Fruit fly (Drosophila melanogaster) whole organism, prepupa: ENCODE measurements around the gene Ir67a.

Source experiments
- Blimp-1 ChIP-seq: fragments of 200-800 bp; sonication (Bioruptor generic); optimal IDR thresholded peaks from 3 replicates; lab custom pipeline; 2017; ENCODE audit warnings: missing biosample characterization, missing genetic modification characterization, mild to moderate bottlenecking, moderate library complexity, missing genetic modification reagents
- CG10631 ChIP-seq: fragments of 200-800 bp; sonication (Bioruptor generic); optimal IDR thresholded peaks from 2 replicates; lab custom pipeline; 2016; ENCODE audit warnings: missing biosample characterization, missing genetic modification characterization
- CG10669 ChIP-seq: fragments of 200-800 bp; sonication (Bioruptor generic); optimal IDR thresholded peaks from 3 replicates; lab custom pipeline; 2018; ENCODE audit warnings: missing biosample characterization, mild to moderate bottlenecking, missing genetic modification characterization, moderate library complexity
- CG15336 ChIP-seq: fragments of 200-800 bp; sonication (Bioruptor generic); IDR thresholded peaks from 2 replicates; pipeline ENCODE4 v1.3.6; 2022; ENCODE audit warnings: missing biosample characterization, missing genetic modification characterization
- CG16779 ChIP-seq: fragments of 200-800 bp; sonication (Bioruptor generic); optimal IDR thresholded peaks from 3 replicates; lab custom pipeline; 2017; ENCODE audit warnings: missing biosample characterization, mild to moderate bottlenecking, missing genetic modification characterization
- CG3032 ChIP-seq: fragments of 200-800 bp; optimal IDR thresholded peaks from 2 replicates; lab custom pipeline; 2019; ENCODE audit warnings: missing biosample characterization, mild to moderate bottlenecking, missing genetic modification characterization, moderate library complexity
- CG31627 ChIP-seq: fragments of 200-800 bp; sonication (Bioruptor generic); optimal IDR thresholded peaks from 3 replicates; lab custom pipeline; 2016; ENCODE audit warnings: missing biosample characterization, missing genetic modification characterization
- CG32006 ChIP-seq: fragments of 200-800 bp; sonication (Bioruptor generic); optimal IDR thresholded peaks from 3 replicates; lab custom pipeline; 2017; ENCODE audit warnings: missing biosample characterization, mild to moderate bottlenecking, missing genetic modification characterization
- CG34406 ChIP-seq: fragments of 200-800 bp; sonication (Bioruptor generic); optimal IDR thresholded peaks from 3 replicates; lab custom pipeline; 2016; ENCODE audit warnings: missing biosample characterization, missing genetic modification characterization
- CG4318 ChIP-seq: fragments of 200-800 bp; sonication (Bioruptor generic); optimal IDR thresholded peaks from 3 replicates; lab custom pipeline; 2017; ENCODE audit warnings: missing biosample characterization, mild to moderate bottlenecking, missing genetic modification characterization
- CG6792 ChIP-seq: fragments of 200-800 bp; sonication (Bioruptor generic); optimal IDR thresholded peaks from 3 replicates; lab custom pipeline; 2016; ENCODE audit warnings: missing biosample characterization, missing genetic modification characterization
- CG6808 ChIP-seq: fragments of 200-800 bp; sonication (Bioruptor generic); optimal IDR thresholded peaks from 3 replicates; lab custom pipeline; 2017; ENCODE audit warnings: missing biosample characterization, missing genetic modification characterization, mild to moderate bottlenecking, moderate library complexity, missing genetic modification reagents
- CG7368 ChIP-seq: fragments of 200-800 bp; sonication (Bioruptor generic); optimal IDR thresholded peaks from 3 replicates; lab custom pipeline; 2016; ENCODE audit warnings: missing biosample characterization, missing genetic modification characterization
- CG8119 ChIP-seq: fragments of 200-800 bp; sonication (Bioruptor generic); IDR thresholded peaks from 3 replicates; pipeline ENCODE4 v1.3.6; 2022; ENCODE audit warnings: missing biosample characterization, missing genetic modification characterization
- CG8632 ChIP-seq: fragments of 200-800 bp; sonication (Bioruptor generic); optimal IDR thresholded peaks from 3 replicates; lab custom pipeline; 2016; ENCODE audit warnings: missing biosample characterization, missing genetic modification characterization
- Eip75B ChIP-seq: fragments of 200-800 bp; sonication (Bioruptor generic); optimal IDR thresholded peaks from 3 replicates; lab custom pipeline; 2016; ENCODE audit warnings: missing biosample characterization, missing genetic modification characterization
- Eip78C ChIP-seq: fragments of 200-800 bp; sonication (Bioruptor generic); peaks from one replicate; lab custom pipeline; 2016; ENCODE audit warnings: missing biosample characterization, missing genetic modification characterization
- Eip93F ChIP-seq: fragments of 200-800 bp; sonication (Bioruptor generic); optimal IDR thresholded peaks from 2 replicates; lab custom pipeline; 2016; ENCODE audit warnings: missing biosample characterization, mild to moderate bottlenecking, missing genetic modification characterization
- Ets96B ChIP-seq: fragments of 200-800 bp; optimal IDR thresholded peaks from 2 replicates; lab custom pipeline; 2019; ENCODE audit warnings: missing biosample characterization, mild to moderate bottlenecking, missing genetic modification characterization, moderate library complexity
- Gug ChIP-seq: fragments of 200-800 bp; sonication (Bioruptor generic); IDR thresholded peaks from 2 replicates; pipeline ENCODE4 v1.3.6; 2022; ENCODE audit warnings: missing biosample characterization, missing genetic modification characterization
- Hr4 ChIP-seq: fragments of 200-800 bp; sonication (Bioruptor generic); optimal IDR thresholded peaks from 3 replicates; lab custom pipeline; 2016; ENCODE audit warnings: missing biosample characterization, missing genetic modification characterization
- Lpt ChIP-seq: fragments of 200-800 bp; sonication (Bioruptor generic); optimal IDR thresholded peaks from 3 replicates; lab custom pipeline; 2016; ENCODE audit warnings: missing biosample characterization, missing genetic modification characterization
- Met ChIP-seq: fragments of 200-800 bp; sonication (Bioruptor generic); optimal IDR thresholded peaks from 3 replicates; lab custom pipeline; 2016; ENCODE audit warnings: missing biosample characterization, missing genetic modification characterization
- OdsH ChIP-seq: fragments of 200-800 bp; sonication (Bioruptor generic); optimal IDR thresholded peaks from 3 replicates; lab custom pipeline; 2016; ENCODE audit warnings: missing biosample characterization, missing genetic modification characterization
- Sox102F ChIP-seq: fragments of 200-800 bp; sonication (Bioruptor generic); optimal IDR thresholded peaks from 2 replicates; lab custom pipeline; 2016; ENCODE audit warnings: missing biosample characterization, mild to moderate bottlenecking, missing genetic modification characterization
- Sox15 ChIP-seq: fragments of 200-800 bp; sonication (Bioruptor generic); optimal IDR thresholded peaks from 3 replicates; lab custom pipeline; 2016; ENCODE audit warnings: missing biosample characterization, missing genetic modification characterization
- achi ChIP-seq: fragments of 200-800 bp; sonication (Bioruptor generic); optimal IDR thresholded peaks from 3 replicates; lab custom pipeline; 2016; ENCODE audit warnings: missing biosample characterization, missing genetic modification characterization
- acj6 ChIP-seq: fragments of 200-800 bp; sonication (Bioruptor generic); optimal IDR thresholded peaks from 3 replicates; lab custom pipeline; 2016; ENCODE audit warnings: missing biosample characterization, missing genetic modification characterization
- cyc ChIP-seq: fragments of 200-800 bp; sonication (Bioruptor generic); optimal IDR thresholded peaks from 3 replicates; lab custom pipeline; 2016; ENCODE audit warnings: missing biosample characterization, missing genetic modification characterization
- dsx ChIP-seq: fragments of 200-800 bp; optimal IDR thresholded peaks from 3 replicates; lab custom pipeline; 2019; ENCODE audit warnings: missing biosample characterization, mild to moderate bottlenecking, missing genetic modification characterization, moderate library complexity; ENCODE audit not compliant: poor library complexity, severe bottlenecking
- esn ChIP-seq: fragments of 200-800 bp; sonication (Bioruptor generic); optimal IDR thresholded peaks from 2 replicates; lab custom pipeline; 2016; ENCODE audit warnings: missing biosample characterization, mild to moderate bottlenecking, missing genetic modification characterization, moderate library complexity
- fd59A ChIP-seq: fragments of 200-800 bp; sonication (Bioruptor generic); optimal IDR thresholded peaks from 2 replicates; lab custom pipeline; 2017; ENCODE audit warnings: missing biosample characterization, mild to moderate bottlenecking, missing genetic modification characterization, missing genetic modification reagents
- lz ChIP-seq: fragments of 200-800 bp; sonication (Bioruptor generic); optimal IDR thresholded peaks from 3 replicates; lab custom pipeline; 2016; ENCODE audit warnings: missing biosample characterization, missing genetic modification characterization
- net ChIP-seq: fragments of 200-800 bp; sonication (Bioruptor generic); optimal IDR thresholded peaks from 3 replicates; lab custom pipeline; 2016; ENCODE audit warnings: missing biosample characterization, missing genetic modification characterization
- pdm3 ChIP-seq: fragments of 200-800 bp; sonication (Bioruptor generic); optimal IDR thresholded peaks from 3 replicates; lab custom pipeline; 2016; ENCODE audit warnings: missing biosample characterization, missing genetic modification characterization
- salr ChIP-seq, 2 experiments: fragments of 200-800 bp; sonication (Bioruptor generic); optimal IDR thresholded peaks; 3 replicates each; lab custom pipeline; 2016 to 2018; ENCODE audit warnings: missing biosample characterization in 2 of 2, missing genetic modification characterization in 2 of 2, mild to moderate bottlenecking in 1 of 2
- ss ChIP-seq, 2 experiments: fragments of 200-800 bp; sonication (Bioruptor generic); optimal IDR thresholded peaks; 2 replicates in 1 of 2; 3 replicates in 1 of 2; lab custom pipeline; 2017 to 2018; ENCODE audit warnings: mild to moderate bottlenecking in 2 of 2, missing biosample characterization in 2 of 2, missing genetic modification characterization in 2 of 2, moderate library complexity in 1 of 2
- svp ChIP-seq: fragments of 200-800 bp; sonication (Bioruptor generic); peaks from one replicate; lab custom pipeline; 2016; ENCODE audit warnings: missing biosample characterization, missing genetic modification characterization

Gene Ir67a

DNA sequence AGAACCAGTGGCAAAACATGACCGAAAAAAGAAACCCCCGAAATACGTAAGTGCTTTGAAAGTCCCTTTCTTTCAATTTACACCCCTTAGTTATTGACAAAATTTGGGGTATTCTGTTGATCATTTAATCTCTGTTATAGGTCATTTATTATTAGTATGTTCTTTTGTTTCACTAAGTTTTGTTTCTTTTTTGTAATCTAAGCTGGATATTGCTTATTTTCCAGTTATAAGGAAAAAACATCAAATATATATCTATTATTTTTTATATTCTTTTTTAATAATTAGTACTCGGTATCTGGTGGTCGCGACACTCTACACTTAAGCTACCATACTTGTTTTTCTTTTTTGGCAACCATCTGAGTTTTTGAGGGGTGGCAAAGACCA lies 35.2 kb downstream of the Ir67a start:
- TF ChIP-seq fd59A (GFP tag; lab: Kevin White, UChicago) (no peak), CG10631 (GFP tag; lab: Kevin White, UChicago) (peak; percentile 20), Sox15 (GFP tag; lab: Kevin White, UChicago) (peak; percentile 9), CG6792 (GFP tag; lab: Kevin White, UChicago) (peak; percentile 31), Blimp-1 (GFP tag; lab: Kevin White, UChicago) (no peak), net (GFP tag; lab: Kevin White, UChicago) (peak; percentile 16), Ets96B (tag; lab: Kevin White, UChicago) (peak; percentile 52), Hr4 (GFP tag; lab: Kevin White, UChicago) (peak; percentile 51), Met (GFP tag; lab: Kevin White, UChicago) (peak; percentile 63), CG15336 (GFP tag; lab: Robert Waterston, UW) (peak; percentile 44; the same call in 1 of the 2 replicates), CG16779 (tag; lab: Kevin White, UChicago) (no peak), Gug (GFP tag; lab: Robert Waterston, UW) (no peak), Sox102F (GFP tag; lab: Kevin White, UChicago) (peak; percentile 54), ss (GFP tag; optimal IDR thresholded peaks at IDR 0.05; lab: Kevin White, UChicago) (peak in 1 of 2 experiments; percentile 7), CG3032 (tag; lab: Kevin White, UChicago) (peak; percentile 36), Eip78C (GFP tag; lab: Kevin White, UChicago) (peak; percentile 81), acj6 (GFP tag; lab: Kevin White, UChicago) (peak; percentile 24), CG10669 (GFP tag; lab: Kevin White, UChicago) (no peak), CG34406 (GFP tag; lab: Kevin White, UChicago) (peak; percentile 65), CG32006 (GFP tag; lab: Kevin White, UChicago) (peak; percentile 58), salr (GFP tag; optimal IDR thresholded peaks at IDR 0.05; lab: Kevin White, UChicago) (no peak), lz (GFP tag; lab: Kevin White, UChicago) (peak; percentile 66), achi (GFP tag; lab: Kevin White, UChicago) (peak; percentile 42), svp (GFP tag; lab: Kevin White, UChicago) (peak; percentile 77), Eip75B (GFP tag; lab: Kevin White, UChicago) (peak; percentile 28), CG8632 (GFP tag; lab: Kevin White, UChicago) (peak; percentile 37), esn (peak; percentile 79), CG8119 (GFP tag; lab: Robert Waterston, UW) (peak; percentile 35; the same call in 1 of the 3 replicates)

DNA sequence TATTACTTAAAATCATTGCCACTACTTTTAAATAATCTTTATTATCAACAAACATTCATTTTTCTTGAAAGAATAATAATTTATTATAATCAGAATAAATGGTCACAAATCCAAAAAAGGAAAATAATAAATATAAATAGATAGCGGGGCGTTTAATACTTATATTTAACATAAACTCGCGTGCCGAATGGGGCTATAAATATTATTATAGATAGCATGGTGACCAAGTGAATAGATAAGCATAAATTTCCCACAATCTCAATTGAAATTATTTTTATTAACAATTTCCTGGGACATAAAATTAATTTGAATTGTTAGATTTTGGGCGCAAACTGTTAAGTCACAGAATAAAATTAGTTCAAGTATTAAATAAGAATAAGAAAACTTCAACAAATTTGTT lies 37.4 kb downstream of the Ir67a start:
- TF ChIP-seq net (GFP tag; lab: Kevin White, UChicago) (no peak), CG4318 (GFP tag; lab: Kevin White, UChicago) (no peak), Blimp-1 (GFP tag; lab: Kevin White, UChicago) (no peak), dsx (no peak), OdsH (GFP tag; lab: Kevin White, UChicago) (no peak), CG6792 (GFP tag; lab: Kevin White, UChicago) (no peak), Met (GFP tag; lab: Kevin White, UChicago) (no peak), cyc (GFP tag; lab: Kevin White, UChicago) (no peak), Eip93F (no peak), svp (GFP tag; lab: Kevin White, UChicago) (no peak), Sox102F (GFP tag; lab: Kevin White, UChicago) (no peak), Lpt (GFP tag; lab: Kevin White, UChicago) (no peak), CG6808 (GFP tag; lab: Kevin White, UChicago) (no peak), Sox15 (GFP tag; lab: Kevin White, UChicago) (no peak), Eip75B (GFP tag; lab: Kevin White, UChicago) (no peak), ss (GFP tag; optimal IDR thresholded peaks at IDR 0.05; lab: Kevin White, UChicago) (no peak), CG31627 (GFP tag; lab: Kevin White, UChicago) (no peak), pdm3 (GFP tag; lab: Kevin White, UChicago) (no peak), CG8119 (GFP tag; lab: Robert Waterston, UW) (no peak), CG7368 (GFP tag; lab: Kevin White, UChicago) (no peak)
